Fruit fly (Drosophila melanogaster): ENCODE data around the gene Ttc1.

Ttc1 gene

DNA sequence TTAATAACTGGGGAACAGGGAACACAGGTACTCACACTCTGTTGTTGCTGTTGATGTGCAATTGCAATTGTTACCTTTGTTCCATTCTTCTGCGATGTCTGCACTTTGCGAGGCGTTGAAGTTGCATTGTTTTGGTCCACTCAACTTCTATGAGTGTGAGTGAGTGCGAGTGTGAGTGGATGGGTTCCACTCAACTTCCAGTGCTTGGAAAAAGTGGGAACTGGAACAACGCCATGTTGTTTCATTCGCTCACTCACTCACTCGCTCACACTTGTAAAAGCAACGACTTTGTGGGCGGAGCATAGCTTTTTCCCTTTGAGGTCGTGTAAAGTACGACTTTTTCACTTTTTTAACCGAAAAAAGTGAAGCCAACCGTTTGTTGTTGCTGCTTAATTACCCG is 29.1 kb downstream of the Ttc1 start:
- TF ChIP-seq Doc3 (GFP tag; IDR thresholded peaks at IDR 0.05; ENCODE audit: partially characterized antibody), result no peak
- 0 out of 2 replicates have a peak, but pooled peaks have one; percentile 21 for TF ChIP-seq Bgb (GFP tag; IDR thresholded peaks at IDR 0.05; ENCODE audit: partially characterized antibody)
- TF ChIP-seq z (GFP tag; IDR thresholded peaks at IDR 0.05), result peak; percentile 99
- TF ChIP-seq Trl (optimal IDR thresholded peaks at IDR 0.05), result no peak
- TF ChIP-seq Trl (GFP tag; optimal IDR thresholded peaks at IDR 0.05), result no peak
- TF ChIP-seq Nf-YC (tag; optimal IDR thresholded peaks at IDR 0.05), result peak; percentile 92
- TF ChIP-seq Opbp (GFP tag; IDR thresholded peaks at IDR 0.05; ENCODE audit: partially characterized antibody), result peak; percentile 51; the same call in 1 of the 3 replicates
- no peak for TF ChIP-seq mirr (GFP tag; optimal IDR thresholded peaks at IDR 0.05)
- no peak for TF ChIP-seq CG10543 (GFP tag; optimal IDR thresholded peaks at IDR 0.05)
- peak; percentile 43 for TF ChIP-seq CG1832 (GFP tag; optimal IDR thresholded peaks at IDR 0.05)
- TF ChIP-seq chinmo (GFP tag; IDR thresholded peaks at IDR 0.05; ENCODE audit: partially characterized antibody), result 0 out of 4 replicates have a peak, but pooled peaks have one; percentile 38
- peak; percentile 93 for TF ChIP-seq pfk (GFP tag; optimal IDR thresholded peaks at IDR 0.05)
- peak; percentile 42 for TF ChIP-seq phol (tag; optimal IDR thresholded peaks at IDR 0.05)
- TF ChIP-seq bbx (GFP tag; IDR thresholded peaks at IDR 0.05; ENCODE audit: partially characterized antibody), result peak; percentile 46; the same call in 1 of the 2 replicates
- TF ChIP-seq crp (GFP tag; optimal IDR thresholded peaks at IDR 0.05), result no peak
- peak; percentile 79 for TF ChIP-seq CG10321 (GFP tag; IDR thresholded peaks at IDR 0.05)
- peak; percentile 47 for TF ChIP-seq cg (GFP tag; optimal IDR thresholded peaks at IDR 0.05)
- TF ChIP-seq Nf-YB (GFP tag; optimal IDR thresholded peaks at IDR 0.05), result peak; percentile 93

dm6 chr3R:16410706-16411105 is 32.1 kb downstream of the Ttc1 start:
- TF ChIP-seq Nf-YB (GFP tag; optimal IDR thresholded peaks at IDR 0.05) (peak; percentile 89), Nf-YC (tag; optimal IDR thresholded peaks at IDR 0.05) (peak; percentile 80), CG17385 (GFP tag; optimal IDR thresholded peaks at IDR 0.05) (no peak), Ets65A (GFP tag) (peak; percentile 32), seq (GFP tag; IDR thresholded peaks at IDR 0.05) (peak; percentile 63; the same call in 1 of the 2 replicates), CG9727 (GFP tag; optimal IDR thresholded peaks at IDR 0.05) (no peak)

DNA sequence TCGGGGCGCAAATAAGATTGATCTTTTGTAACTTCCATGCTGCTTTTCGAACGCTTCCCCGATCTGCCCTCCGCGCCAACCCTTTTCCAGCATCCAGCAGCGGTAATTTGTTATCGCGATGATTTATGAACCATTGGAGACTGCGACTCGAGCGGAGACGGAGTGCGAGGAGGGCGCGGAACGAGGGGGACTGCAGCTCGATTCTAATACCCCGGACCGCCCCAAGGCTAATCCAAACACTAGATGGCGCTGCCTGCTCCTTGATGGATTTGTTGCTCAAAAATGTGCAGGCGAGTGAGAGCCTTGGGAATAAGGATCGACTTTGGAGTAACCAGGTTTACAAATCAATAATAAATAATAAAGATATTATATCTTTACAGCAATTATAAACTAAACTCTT is 34.4 kb downstream of the Ttc1 start:
- TF ChIP-seq CTCF (GFP tag; optimal IDR thresholded peaks at IDR 0.05) (peak; percentile 29), CG6254 (GFP tag; optimal IDR thresholded peaks at IDR 0.05) (no peak), Gug (GFP tag; IDR thresholded peaks at IDR 0.05) (no peak), CG17802 (tag; optimal IDR thresholded peaks at IDR 0.05) (no peak), CG1603 (tag; optimal IDR thresholded peaks at IDR 0.05) (no peak), Fer3 (tag; optimal IDR thresholded peaks at IDR 0.05) (no peak), Dip3 (GFP tag; optimal IDR thresholded peaks at IDR 0.05) (no peak), Atf6 (GFP tag; IDR thresholded peaks at IDR 0.05) (no peak)

- TF ChIP-seq CG4360 (GFP tag; IDR thresholded peaks at IDR 0.05) (peak; percentile 28; the same call in 1 of the 2 replicates), Nf-YC (tag; optimal IDR thresholded peaks at IDR 0.05) (peak; percentile 79), Nf-YB (GFP tag; optimal IDR thresholded peaks at IDR 0.05) (peak; percentile 84), CG6689 (GFP tag; IDR thresholded peaks at IDR 0.05) (no peak), seq (GFP tag; IDR thresholded peaks at IDR 0.05) (peak; percentile 72; the same call in 1 of the 2 replicates), CG2889 (GFP tag; IDR thresholded peaks at IDR 0.05) (0 out of 3 replicates have a peak, but pooled peaks have one; percentile 12), CG10959 (GFP tag; IDR thresholded peaks at IDR 0.05) (no peak), CG11456 (GFP tag; IDR thresholded peaks at IDR 0.05) (0 out of 3 replicates have a peak, but pooled peaks have one; percentile 18), cad (GFP tag; optimal IDR thresholded peaks at IDR 0.05) (no peak)
Observed at dm6 chr3R:16406618-16407017, 36.2 kb downstream of the Ttc1 start.

Data from whole organism, embryonic.